Fruit fly (Drosophila melanogaster) S2 (cell line): Measurements from ENCODE around the gene x16.

Experiments used
- CG8478 ChIP-seq: fragments of >200 bp; optimal IDR thresholded peaks from 2 replicates; lab custom pipeline; 2018
- CTCF ChIP-seq, 2 experiments: fragments of >200 bp; optimal IDR thresholded peaks; 2 replicates each; lab custom pipeline; 2018

DNA sequence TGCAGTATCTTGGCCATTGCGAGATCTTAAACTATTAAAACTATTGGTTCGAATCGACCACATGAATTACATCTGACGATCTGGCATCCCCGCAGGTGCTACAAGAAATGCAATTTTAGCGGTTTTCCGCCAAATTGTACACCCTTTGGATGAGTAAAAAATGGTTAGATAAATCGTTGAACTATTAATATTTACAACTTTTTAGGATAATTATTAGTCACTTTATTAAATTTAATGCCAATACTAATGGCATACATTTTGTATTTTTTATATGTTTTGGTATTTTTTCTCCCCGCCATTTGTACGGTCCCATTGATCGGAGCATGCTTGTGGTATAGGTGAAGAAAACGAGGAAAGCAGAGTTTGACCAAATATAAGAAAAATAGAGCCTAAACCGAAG is 12.2 kb downstream of the x16 start, which contains the start of the genes Polr1F and Rat1:
- TF ChIP-seq CG8478 (lab: Kevin White, UChicago), result no peak
- TF ChIP-seq CTCF (optimal IDR thresholded peaks at IDR 0.05; lab: Kevin White, UChicago), result no peak
